Fruit fly (Drosophila melanogaster): Measurements from ENCODE around the gene Wnt10.

Gene Wnt10

dm6 chr2L:7424907-7425689, 61.9 kb downstream of the Wnt10 start (continued):
- TF ChIP-seq CG9609 (GFP tag; optimal IDR thresholded peaks at IDR 0.05) (peak; percentile 52), CG2889 (GFP tag; IDR thresholded peaks at IDR 0.05) (peak; percentile 57; the same call in 1 of the 3 replicates), CG11504 (tag; optimal IDR thresholded peaks at IDR 0.05) (peak; percentile 9), CG9817 (tag; optimal IDR thresholded peaks at IDR 0.05) (peak; percentile 58), CG1647 (GFP tag; optimal IDR thresholded peaks at IDR 0.05) (peak; percentile 15), CG8924 (tag; optimal IDR thresholded peaks at IDR 0.05) (peak; percentile 6), dan (GFP tag; IDR thresholded peaks at IDR 0.05) (no peak), CG13424 (tag; optimal IDR thresholded peaks at IDR 0.05) (peak; percentile 26), p53 (GFP tag; optimal IDR thresholded peaks at IDR 0.05) (no peak), CG7839 (tag; optimal IDR thresholded peaks at IDR 0.05) (peak; percentile 61), ind (GFP tag; optimal IDR thresholded peaks at IDR 0.05) (peak; percentile 58), cg (GFP tag; optimal IDR thresholded peaks at IDR 0.05) (peak; percentile 47), lbe (GFP tag; optimal IDR thresholded peaks at IDR 0.05) (peak; percentile 68), Hr51 (GFP tag; optimal IDR thresholded peaks at IDR 0.05) (peak in 1 of 2 experiments; percentile 39), CG4360 (GFP tag; IDR thresholded peaks at IDR 0.05) (no peak; the same call in 1 of the 2 replicates), ken (GFP tag; IDR thresholded peaks at IDR 0.05) (no peak), stc (GFP tag; IDR thresholded peaks at IDR 0.05) (peak; percentile 22; the same call in 1 of the 2 replicates), CG1233 (GFP tag; optimal IDR thresholded peaks at IDR 0.05) (peak; percentile 19), CG2875 (GFP tag; optimal IDR thresholded peaks at IDR 0.05) (no peak), sens-2 (GFP tag; IDR thresholded peaks at IDR 0.05) (no peak), CG16815 (GFP tag; optimal IDR thresholded peaks at IDR 0.05) (peak; percentile 51), pzg (GFP tag; optimal IDR thresholded peaks at IDR 0.05) (peak; percentile 6), CG17359 (tag; optimal IDR thresholded peaks at IDR 0.05) (peak; percentile 12), ttk (GFP tag; IDR thresholded peaks at IDR 0.05) (no peak), abd-A (tag; optimal IDR thresholded peaks at IDR 0.05) (no peak), maf-S (GFP tag; optimal IDR thresholded peaks at IDR 0.05) (peak; percentile 59), Kr (GFP tag; optimal IDR thresholded peaks at IDR 0.05) (no peak), CG14050 (GFP tag; IDR thresholded peaks at IDR 0.05) (peak; percentile 21; the same call in 1 of the 3 replicates), PHDP (tag; optimal IDR thresholded peaks at IDR 0.05) (peak; percentile 54), MBD-R2 (GFP tag; IDR thresholded peaks at IDR 0.05) (peak; percentile 62; the same call in 1 of the 2 replicates), corto (GFP tag; optimal IDR thresholded peaks at IDR 0.05) (peak; percentile 15), z (GFP tag; IDR thresholded peaks at IDR 0.05) (no peak), sd (tag; optimal IDR thresholded peaks at IDR 0.05) (peak; percentile 46), rib (GFP tag; IDR thresholded peaks at IDR 0.05) (peak; percentile 75), row (GFP tag; IDR thresholded peaks at IDR 0.05) (peak; percentile 68), BtbVII (GFP tag; optimal IDR thresholded peaks at IDR 0.05) (peak; percentile 56), CG10654 (GFP tag; optimal IDR thresholded peaks at IDR 0.05) (no peak), CG4404 (GFP tag; IDR thresholded peaks at IDR 0.05) (peak; percentile 47), Bteb2 (GFP tag; optimal IDR thresholded peaks at IDR 0.05) (peak; percentile 40), Abd-B (GFP tag; optimal IDR thresholded peaks at IDR 0.05) (peak; percentile 37), HLH3B (GFP tag; IDR thresholded peaks at IDR 0.05) (0 out of 2 replicates have a peak, but pooled peaks have one; percentile 7), Ssrp (tag; optimal IDR thresholded peaks at IDR 0.05) (no peak), Ets97D (GFP tag; optimal IDR thresholded peaks at IDR 0.05) (no peak), usp (GFP tag; optimal IDR thresholded peaks at IDR 0.05) (no peak), CG10147 (GFP tag; optimal IDR thresholded peaks at IDR 0.05) (peak; percentile 82), Side (GFP tag; optimal IDR thresholded peaks at IDR 0.05) (peak; percentile 36), Dref (GFP tag; IDR thresholded peaks at IDR 0.05) (0 out of 2 replicates have a peak, but pooled peaks have one; percentile 31), lilli (GFP tag; optimal IDR thresholded peaks at IDR 0.05) (peak; percentile 91), CoRest (tag; optimal IDR thresholded peaks at IDR 0.05) (peak; percentile 54)
